Fruit fly (Drosophila melanogaster): Measurements from ENCODE around the gene CG31523.

CG31523 gene

dm6 chr3R:4453213-4453956 is 25.6 kb downstream of the CG31523 start (continued):
- TF ChIP-seq inv (GFP tag; IDR thresholded peaks at IDR 0.05; ENCODE audit: partially characterized antibody) (no peak), ind (GFP tag; optimal IDR thresholded peaks at IDR 0.05) (no peak), lola (GFP tag; optimal IDR thresholded peaks at IDR 0.05) (no peak), row (GFP tag; IDR thresholded peaks at IDR 0.05) (peak; percentile 35; the same call in 1 of the 3 replicates), fd102C (GFP tag; optimal IDR thresholded peaks at IDR 0.05) (no peak), CG43689 (GFP tag; IDR thresholded peaks at IDR 0.05) (no peak), CG10267 (tag; optimal IDR thresholded peaks at IDR 0.05) (no peak), jing (GFP tag; optimal IDR thresholded peaks at IDR 0.05) (no peak), CG5953 (GFP tag; IDR thresholded peaks at IDR 0.05) (0 out of 2 replicates have a peak, but pooled peaks have one; percentile 26), CrebB (tag; optimal IDR thresholded peaks at IDR 0.05) (no peak), CG7963 (GFP tag; IDR thresholded peaks at IDR 0.05; ENCODE audit: partially characterized antibody) (peak; percentile 46; the same call in 1 of the 3 replicates), insv (GFP tag; optimal IDR thresholded peaks at IDR 0.05) (no peak), knrl (GFP tag; IDR thresholded peaks at IDR 0.05; ENCODE audit: partially characterized antibody) (0 out of 3 replicates have a peak, but pooled peaks have one; percentile 20), CG9817 (tag; optimal IDR thresholded peaks at IDR 0.05) (no peak), toy (GFP tag; IDR thresholded peaks at IDR 0.05) (no peak; the same call in 1 of the 2 replicates), CG14710 (tag; optimal IDR thresholded peaks at IDR 0.05) (no peak), Bteb2 (GFP tag; optimal IDR thresholded peaks at IDR 0.05) (no peak), ash1 (GFP tag; optimal IDR thresholded peaks at IDR 0.05) (no peak), CG1024 (GFP tag; IDR thresholded peaks at IDR 0.05) (no peak), btn (GFP tag; optimal IDR thresholded peaks at IDR 0.05) (no peak), CG7839 (tag; optimal IDR thresholded peaks at IDR 0.05) (no peak), gcm2 (GFP tag; optimal IDR thresholded peaks at IDR 0.05) (peak; percentile 18), CG12219 (GFP tag; optimal IDR thresholded peaks at IDR 0.05) (no peak), CG17385 (GFP tag; optimal IDR thresholded peaks at IDR 0.05) (peak; percentile 100), dan (GFP tag; IDR thresholded peaks at IDR 0.05) (no peak), CG11695 (GFP tag; IDR thresholded peaks at IDR 0.05) (peak; percentile 22; the same call in 1 of the 3 replicates), exex (tag; optimal IDR thresholded peaks at IDR 0.05) (no peak), NK7.1 (GFP tag; optimal IDR thresholded peaks at IDR 0.05) (no peak), bowl (GFP tag; IDR thresholded peaks at IDR 0.05) (0 out of 2 replicates have a peak, but pooled peaks have one; percentile 46), Bgb (GFP tag; IDR thresholded peaks at IDR 0.05; ENCODE audit: partially characterized antibody) (peak; percentile 47; the same call in 1 of the 2 replicates), kah (GFP tag; optimal IDR thresholded peaks at IDR 0.05) (peak; percentile 36), Hr51 (GFP tag; optimal IDR thresholded peaks at IDR 0.05) (peak in 1 of 2 experiments; percentile 10), lilli (GFP tag; optimal IDR thresholded peaks at IDR 0.05) (peak; percentile 9), CG9609 (GFP tag; optimal IDR thresholded peaks at IDR 0.05) (no peak), CG4707 (GFP tag; optimal IDR thresholded peaks at IDR 0.05) (no peak), aop (GFP tag; IDR thresholded peaks at IDR 0.05) (no peak), CG8924 (tag; optimal IDR thresholded peaks at IDR 0.05) (peak; percentile 18), ap (GFP tag; IDR thresholded peaks at IDR 0.05) (no peak), CG7372 (GFP tag; IDR thresholded peaks at IDR 0.05) (no peak), mirr (GFP tag; optimal IDR thresholded peaks at IDR 0.05) (no peak), Hr39 (optimal IDR thresholded peaks at IDR 0.05) (no peak), disco-r (GFP tag; optimal IDR thresholded peaks at IDR 0.05) (peak; percentile 1), danr (GFP tag; IDR thresholded peaks at IDR 0.05) (no peak), dimm (GFP tag; IDR thresholded peaks at IDR 0.05) (no peak), CG8388 (GFP tag; optimal IDR thresholded peaks at IDR 0.05) (no peak), CG12236 (GFP tag; optimal IDR thresholded peaks at IDR 0.05) (no peak), Dek (tag; optimal IDR thresholded peaks at IDR 0.05) (no peak), bigmax (GFP tag; optimal IDR thresholded peaks at IDR 0.05) (no peak), en (GFP tag; optimal IDR thresholded peaks at IDR 0.05) (no peak)
